Fruit fly (Drosophila melanogaster): ENCODE measurements around the gene CG6770.

CG6770 gene

DNA sequence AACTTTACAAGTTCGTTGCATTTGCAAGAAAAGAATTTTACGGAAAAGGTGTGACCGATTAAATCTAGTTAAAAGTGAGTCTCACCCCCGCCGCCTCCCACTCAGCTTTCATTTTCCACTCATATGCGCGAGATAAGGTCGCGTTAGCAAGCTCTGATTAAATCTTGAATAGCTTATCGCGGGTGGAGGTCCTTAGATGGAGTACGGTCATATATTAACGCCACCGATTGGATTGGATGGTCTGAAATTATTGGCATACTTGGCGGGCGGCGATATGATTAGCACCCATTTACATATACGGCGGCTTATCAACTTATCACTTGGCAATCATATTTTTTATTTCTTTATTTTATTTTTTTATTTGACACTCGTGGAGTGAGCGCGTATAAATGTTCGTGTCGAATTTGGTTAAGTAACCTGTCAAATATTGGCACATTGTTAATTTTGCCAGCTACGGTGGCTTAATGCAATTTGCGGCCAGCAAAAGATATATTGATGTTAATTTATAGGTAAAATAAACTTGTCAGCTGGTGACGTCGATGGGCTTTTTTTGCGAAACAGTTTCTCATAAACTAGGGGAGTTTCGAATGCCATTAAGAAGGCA is 16.2 kb downstream of the CG6770 start (continued):
- TF ChIP-seq CG10267 (tag; optimal IDR thresholded peaks at IDR 0.05) (no peak), sens (GFP tag) (peak; percentile 33)

DNA sequence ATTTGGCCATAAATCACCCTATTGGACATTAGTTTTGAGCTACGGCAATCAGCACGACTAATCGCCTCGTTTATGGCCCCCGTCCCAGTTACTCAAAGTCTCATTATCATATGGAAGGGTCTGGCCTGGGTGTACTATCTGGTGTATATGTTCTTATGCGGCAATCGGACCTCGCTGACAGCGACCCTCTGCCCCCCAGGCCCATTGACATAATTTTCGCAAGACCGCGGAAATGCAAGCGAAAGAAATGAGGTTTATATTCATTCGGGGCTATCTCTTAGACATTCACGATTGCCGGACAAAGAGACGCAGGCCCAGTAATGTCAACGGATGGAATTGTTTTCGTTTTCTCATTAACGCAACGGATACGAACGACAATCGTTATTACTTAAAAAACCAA is 17.1 kb downstream of the CG6770 start:
- TF ChIP-seq CG43689 (GFP tag; IDR thresholded peaks at IDR 0.05) (no peak), CG13296 (GFP tag; optimal IDR thresholded peaks at IDR 0.05) (no peak), CG12744 (GFP tag; optimal IDR thresholded peaks at IDR 0.05) (no peak), Eip74EF (GFP tag; optimal IDR thresholded peaks at IDR 0.05) (peak in 1 of 2 experiments; percentile 69), Neu2 (GFP tag; optimal IDR thresholded peaks at IDR 0.05; ENCODE audit: borderline replicate concordance) (peak; percentile 30), Awh (GFP tag; IDR thresholded peaks at IDR 0.05) (no peak), B-H1 (GFP tag; IDR thresholded peaks at IDR 0.05) (no peak), Hr51 (GFP tag; optimal IDR thresholded peaks at IDR 0.05) (no peak), crol (GFP tag; IDR thresholded peaks at IDR 0.05) (0 out of 2 replicates have a peak, but pooled peaks have one; percentile 22), CG34422 (GFP tag; IDR thresholded peaks at IDR 0.05) (no peak), CG5245 (GFP tag; optimal IDR thresholded peaks at IDR 0.05) (no peak), Xbp1 (GFP tag; optimal IDR thresholded peaks at IDR 0.05) (no peak), BEAF-32 (GFP tag; optimal IDR thresholded peaks at IDR 0.05) (no peak), nerfin-1 (tag; optimal IDR thresholded peaks at IDR 0.05) (no peak), CG13775 (GFP tag; optimal IDR thresholded peaks at IDR 0.05) (no peak), CG8290 (GFP tag; optimal IDR thresholded peaks at IDR 0.05) (no peak), CG8290 (tag; optimal IDR thresholded peaks at IDR 0.05) (peak in 1 of 2 experiments; percentile 14), CG30431 (GFP tag; optimal IDR thresholded peaks at IDR 0.05) (no peak), bbx (GFP tag; IDR thresholded peaks at IDR 0.05; ENCODE audit: partially characterized antibody) (no peak), ems (GFP tag; optimal IDR thresholded peaks at IDR 0.05) (no peak), exex (tag; optimal IDR thresholded peaks at IDR 0.05) (peak; percentile 69), sug (tag; optimal IDR thresholded peaks at IDR 0.05) (peak; percentile 43), Fer2 (tag; optimal IDR thresholded peaks at IDR 0.05) (no peak), Pdp1 (GFP tag; optimal IDR thresholded peaks at IDR 0.05) (peak in 1 of 2 experiments; percentile 43), CG3847 (GFP tag; IDR thresholded peaks at IDR 0.05) (no peak), CG10209 (GFP tag; optimal IDR thresholded peaks at IDR 0.05) (no peak), grn (GFP tag; optimal IDR thresholded peaks at IDR 0.05) (no peak), YL-1 (GFP tag; optimal IDR thresholded peaks at IDR 0.05) (no peak), ERR (GFP tag; optimal IDR thresholded peaks at IDR 0.05) (no peak), CG8388 (GFP tag; optimal IDR thresholded peaks at IDR 0.05) (no peak), disco-r (GFP tag; optimal IDR thresholded peaks at IDR 0.05) (no peak), Dref (GFP tag; IDR thresholded peaks at IDR 0.05) (no peak), vfl (GFP tag; optimal IDR thresholded peaks at IDR 0.05) (no peak)

DNA sequence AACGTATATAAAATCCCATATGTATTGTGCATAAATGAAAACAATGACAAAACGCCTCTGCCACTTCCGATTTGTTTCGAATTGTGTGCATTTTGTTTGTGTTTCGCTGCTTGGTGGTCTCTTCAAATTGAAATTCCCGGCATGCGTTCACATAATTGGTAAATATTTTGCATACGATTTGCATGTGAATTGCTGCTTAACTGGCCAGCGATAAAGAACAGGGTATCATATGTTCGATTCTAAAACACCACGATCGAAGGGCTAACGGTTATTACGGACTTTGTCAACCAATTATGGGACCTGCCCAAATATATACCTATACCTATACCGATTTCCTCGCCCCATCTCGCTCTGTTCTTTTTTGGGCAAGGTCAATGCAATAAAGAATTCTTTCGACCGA is 17.8 kb downstream of the CG6770 start:
- no peak for TF ChIP-seq CG32532 (GFP tag; IDR thresholded peaks at IDR 0.05)
- TF ChIP-seq chinmo (GFP tag; IDR thresholded peaks at IDR 0.05; ENCODE audit: partially characterized antibody), result 0 out of 4 replicates have a peak, but pooled peaks have one; percentile 34
- TF ChIP-seq kni (GFP tag; optimal IDR thresholded peaks at IDR 0.05), result peak; percentile 51
- TF ChIP-seq sens (GFP tag), result peak; percentile 24
- peak; percentile 46 for TF ChIP-seq D19B (GFP tag; optimal IDR thresholded peaks at IDR 0.05)
- TF ChIP-seq CG17612 (GFP tag; IDR thresholded peaks at IDR 0.05), result no peak
- TF ChIP-seq disco-r (GFP tag; optimal IDR thresholded peaks at IDR 0.05), result no peak
- TF ChIP-seq Med (GFP tag), result peak; percentile 63
- peak; percentile 50 for TF ChIP-seq sd (tag; optimal IDR thresholded peaks at IDR 0.05)
- TF ChIP-seq CG11456 (GFP tag; IDR thresholded peaks at IDR 0.05), result 0 out of 3 replicates have a peak, but pooled peaks have one; percentile 21
